Worm (Caenorhabditis elegans): ENCODE data around the gene fndc-1.
A peak's percentile ranks its signal among the peaks of the same experiment; 100 is the strongest.

fndc-1 gene

ce11 chrII:11286445-11286844 lies 49.3 kb upstream of the fndc-1 start:
- TF ChIP-seq F22D6.2 (tag; optimal IDR thresholded peaks at IDR 0.05) (no peak), bed-2 (GFP tag; IDR thresholded peaks at IDR 0.05) (no peak), nhr-90 (tag; optimal IDR thresholded peaks at IDR 0.05) (no peak), hmg-20 (GFP tag; IDR thresholded peaks at IDR 0.05) (no peak), rpc-1 (optimal IDR thresholded peaks at IDR 0.05) (no peak), rpc-1 (tag; optimal IDR thresholded peaks at IDR 0.05) (no peak), attf-6 (GFP tag; IDR thresholded peaks at IDR 0.05) (no peak), ztf-26 (tag; optimal IDR thresholded peaks at IDR 0.05) (no peak), hsf-1 (GFP tag; IDR thresholded peaks at IDR 0.05) (no peak), athp-1 (tag; optimal IDR thresholded peaks at IDR 0.05) (no peak), Y95B8A.8 (GFP tag; IDR thresholded peaks at IDR 0.05) (no peak), nfya-2 (GFP tag; IDR thresholded peaks at IDR 0.05) (no peak), F57C9.4 (tag; optimal IDR thresholded peaks at IDR 0.05) (no peak), dox-1 (GFP tag; IDR thresholded peaks at IDR 0.05) (no peak), akir-1 (GFP tag; optimal IDR thresholded peaks at IDR 0.05) (no peak), lir-1 (GFP tag; conservative IDR thresholded peaks at IDR 0.05) (no peak)

ce11 chrII:11285282-11285933 lies 48.3 kb upstream of the fndc-1 start:
- TF ChIP-seq K11D2.4 (GFP tag; IDR thresholded peaks at IDR 0.05) (no peak), nhr-80 (tag; optimal IDR thresholded peaks at IDR 0.05) (peak; percentile 17)

DNA sequence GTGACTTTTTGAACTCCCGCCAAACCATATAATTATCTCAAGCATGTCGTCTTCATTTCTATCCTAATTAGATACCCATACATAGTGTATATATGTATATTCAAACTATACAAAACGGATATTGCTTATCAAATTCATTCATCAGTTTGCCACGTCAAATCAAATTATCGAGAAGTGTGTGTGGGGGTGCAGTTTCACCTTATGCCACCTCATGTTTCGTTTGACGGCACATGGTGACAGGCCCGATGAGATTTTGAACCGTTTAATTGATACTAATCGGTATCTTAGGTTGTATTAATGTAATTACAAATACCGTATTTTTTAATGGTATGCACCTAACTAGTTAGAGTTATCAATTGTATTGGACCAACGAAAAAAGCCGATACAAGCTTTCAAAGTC lies 47.6 kb upstream of the fndc-1 start:
- TF ChIP-seq tlf-1 (GFP tag; optimal IDR thresholded peaks at IDR 0.05) (no peak), ztf-26 (tag; optimal IDR thresholded peaks at IDR 0.05) (no peak), Y67H2A.10 (GFP tag; conservative IDR thresholded peaks at IDR 0.05) (no peak), die-1 (tag; optimal IDR thresholded peaks at IDR 0.05) (no peak), pha-4 (tag; optimal IDR thresholded peaks at IDR 0.05) (no peak), mxl-1 (tag; optimal IDR thresholded peaks at IDR 0.05) (no peak)

DNA sequence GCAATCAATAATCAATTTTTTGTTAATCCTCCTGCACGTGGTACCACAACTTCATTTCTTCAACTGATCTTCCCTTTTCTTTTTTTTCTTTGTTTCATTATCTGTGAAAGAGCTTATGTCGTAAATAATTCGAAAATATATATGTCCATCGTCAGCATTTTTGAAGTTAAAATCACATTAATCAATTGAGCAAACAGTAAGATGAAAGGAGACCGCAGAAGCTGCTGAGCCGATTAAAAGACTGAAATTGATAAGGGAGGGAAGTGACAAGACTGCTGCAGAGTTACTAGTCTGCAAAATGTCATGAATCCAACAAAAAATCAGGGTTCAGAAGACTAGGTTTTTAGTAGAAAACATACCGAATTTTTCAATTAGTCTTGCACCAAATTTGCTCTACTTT lies 46.7 kb upstream of the fndc-1 start:
- TF ChIP-seq cebp-2 (GFP tag; IDR thresholded peaks at IDR 0.05) (no peak), nhr-120 (GFP tag; IDR thresholded peaks at IDR 0.05) (no peak), gei-17 (GFP tag; optimal IDR thresholded peaks at IDR 0.05) (no peak)

DNA sequence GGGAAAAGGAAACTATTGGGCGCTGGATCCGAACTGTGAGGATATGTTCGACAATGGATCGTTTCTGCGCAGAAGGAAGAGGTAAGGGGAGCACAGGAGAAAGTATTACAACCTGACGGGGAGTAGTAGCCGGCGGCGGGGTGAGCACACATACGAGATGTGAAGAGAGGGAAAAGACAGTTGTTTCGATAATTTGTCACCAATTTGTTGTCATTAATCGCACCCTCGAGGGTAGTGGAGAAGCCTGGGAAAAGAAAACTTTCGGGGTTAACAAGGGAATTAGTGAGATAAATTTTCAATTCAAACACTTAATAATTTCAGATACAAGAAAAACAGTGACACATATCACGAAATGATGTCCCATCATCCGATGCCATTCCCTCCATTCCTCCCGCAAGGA lies 45.9 kb upstream of the fndc-1 start:
- no peak for TF ChIP-seq lin-35 (GFP tag; optimal IDR thresholded peaks at IDR 0.05)
- TF ChIP-seq snpc-1.3 (tag; optimal IDR thresholded peaks at IDR 0.05; ENCODE audit: insufficient read depth) = no peak
- TF ChIP-seq F55B11.4 (tag; optimal IDR thresholded peaks at IDR 0.05; ENCODE audit: borderline replicate concordance, insufficient read depth) = no peak
- no peak for TF ChIP-seq lsy-27 (tag; optimal IDR thresholded peaks at IDR 0.05; ENCODE audit: borderline replicate concordance, insufficient read depth)
- no peak for TF ChIP-seq B0336.3 (GFP tag; IDR thresholded peaks at IDR 0.05)
- TF ChIP-seq B0261.1 (tag; optimal IDR thresholded peaks at IDR 0.05) = no peak
- TF ChIP-seq ceh-91 (GFP tag; IDR thresholded peaks at IDR 0.05) = no peak
- no peak for TF ChIP-seq ekl-4 (GFP tag; IDR thresholded peaks at IDR 0.05)
- TF ChIP-seq bed-1 (GFP tag; IDR thresholded peaks at IDR 0.05) = no peak
- TF ChIP-seq C17E4.6 (GFP tag; IDR thresholded peaks at IDR 0.05) = no peak
- no peak for TF ChIP-seq unc-62 (GFP tag; optimal IDR thresholded peaks at IDR 0.05)
- TF ChIP-seq sdz-38 (tag; optimal IDR thresholded peaks at IDR 0.05) = no peak
- no peak for TF ChIP-seq gei-17 (GFP tag; optimal IDR thresholded peaks at IDR 0.05)
